Worm (Caenorhabditis elegans): ENCODE measurements around the gene Y49F6B.8.

ce11 chrII:3502011-3502410 is 20.5 kb upstream of the Y49F6B.8 start:
- TF ChIP-seq aly-1 (tag; optimal IDR thresholded peaks at IDR 0.05) (no peak), tbx-11 (GFP tag; IDR thresholded peaks at IDR 0.05) (no peak), B0310.2 (tag; optimal IDR thresholded peaks at IDR 0.05) (no peak), sea-1 (GFP tag; conservative IDR thresholded peaks at IDR 0.05) (no peak), ama-1 (optimal IDR thresholded peaks at IDR 0.05) (no peak)

Measured in whole organism, early embryonic.